Fruit fly (Drosophila melanogaster) whole organism, embryonic: ENCODE results near the gene CG14883.
A peak's percentile ranks its signal among the peaks of the same experiment; 100 is the strongest.

ENCODE experiments used
- Atf6 ChIP-seq: fragments of 200-800 bp; sonication (Bioruptor generic); IDR thresholded peaks from 2 replicates; pipeline ENCODE4 v1.3.6; 2022; ENCODE audit warnings: missing biosample characterization, missing genetic modification characterization
- CG10654 ChIP-seq: fragments of 200-800 bp; sonication (Bioruptor generic); optimal IDR thresholded peaks from 2 replicates; lab custom pipeline; 2016; ENCODE audit warnings: missing biosample characterization, missing genetic modification characterization
- CG10959 ChIP-seq: fragments of 200-800 bp; sonication (Bioruptor generic); IDR thresholded peaks from 2 replicates; pipeline ENCODE4 v1.3.6; 2022; ENCODE audit warnings: missing biosample characterization, missing genetic modification characterization
- CG10979 ChIP-seq: fragments of 200-800 bp; sonication (Bioruptor generic); optimal IDR thresholded peaks from 2 replicates; lab custom pipeline; 2018; ENCODE audit warnings: missing biosample characterization, mild to moderate bottlenecking, missing genetic modification characterization, moderate library complexity
- CG11504 ChIP-seq: fragments of 200-800 bp; sonication (Bioruptor generic); optimal IDR thresholded peaks from 3 replicates; lab custom pipeline; 2019; ENCODE audit warnings: missing biosample characterization, mild to moderate bottlenecking, missing genetic modification characterization, moderate library complexity
- CG1233 ChIP-seq: fragments of 200-800 bp; sonication (Bioruptor generic); optimal IDR thresholded peaks from 4 replicates; lab custom pipeline; 2018; ENCODE audit warnings: missing biosample characterization, mild to moderate bottlenecking, missing genetic modification characterization
- CG12659 ChIP-seq: fragments of 200-800 bp; sonication (Bioruptor generic); optimal IDR thresholded peaks from 3 replicates; lab custom pipeline; 2017; ENCODE audit warnings: mild to moderate bottlenecking, missing biosample characterization, missing genetic modification reagents, missing genetic modification characterization
- CG15073 ChIP-seq: fragments of 200-800 bp; sonication (Bioruptor generic); optimal IDR thresholded peaks from 2 replicates; lab custom pipeline; 2016; ENCODE audit warnings: missing biosample characterization, missing genetic modification characterization
- CG15601 ChIP-seq: fragments of 200-800 bp; sonication (Bioruptor generic); optimal IDR thresholded peaks from 3 replicates; lab custom pipeline; 2019; ENCODE audit warnings: missing biosample characterization, mild to moderate bottlenecking, missing genetic modification characterization, moderate library complexity
- CG15696 ChIP-seq: fragments of 200-800 bp; sonication (Bioruptor generic); optimal IDR thresholded peaks from 2 replicates; lab custom pipeline; 2019; ENCODE audit warnings: missing biosample characterization, mild to moderate bottlenecking, missing genetic modification characterization, moderate library complexity
- CG16813 ChIP-seq: fragments of 200-800 bp; sonication (Bioruptor generic); IDR thresholded peaks from 3 replicates; pipeline ENCODE4 v1.3.6; 2022; ENCODE audit warnings: missing biosample characterization, missing genetic modification characterization; ENCODE audit not compliant: partially characterized antibody
- CG2116 ChIP-seq: fragments of 200-800 bp; sonication (Bioruptor generic); optimal IDR thresholded peaks from 3 replicates; lab custom pipeline; 2018; ENCODE audit warnings: missing biosample characterization, mild to moderate bottlenecking, missing genetic modification characterization
- CG2199 ChIP-seq: fragments of 200-800 bp; sonication (Bioruptor generic); IDR thresholded peaks from 3 replicates; pipeline ENCODE4 v1.3.6; 2022; ENCODE audit warnings: missing biosample characterization, missing genetic modification characterization
- CG30403 ChIP-seq: fragments of 200-800 bp; sonication (Bioruptor generic); optimal IDR thresholded peaks from 3 replicates; lab custom pipeline; 2016; ENCODE audit warnings: missing biosample characterization, missing genetic modification characterization
- CG34224 ChIP-seq: fragments of 200-800 bp; sonication (Bioruptor generic); IDR thresholded peaks from 3 replicates; pipeline ENCODE4 v1.3.6; 2022; ENCODE audit warnings: missing biosample characterization, missing genetic modification characterization; ENCODE audit not compliant: partially characterized antibody
- CG4424 ChIP-seq: fragments of 200-800 bp; sonication (Bioruptor generic); optimal IDR thresholded peaks from 3 replicates; lab custom pipeline; 2016; ENCODE audit warnings: missing biosample characterization, missing genetic modification characterization
- CG5245 ChIP-seq: fragments of 200-800 bp; sonication (Bioruptor generic); optimal IDR thresholded peaks from 3 replicates; lab custom pipeline; 2016; ENCODE audit warnings: missing biosample characterization, missing genetic modification characterization
- CG8290 ChIP-seq, 3 experiments: fragments of 200-800 bp; sonication (Bioruptor generic); optimal IDR thresholded peaks; 2 replicates each; lab custom pipeline; 2016 to 2019; ENCODE audit warnings: missing biosample characterization in 3 of 3, missing genetic modification characterization in 3 of 3, mild to moderate bottlenecking in 2 of 3, moderate library complexity in 1 of 3
- Dll ChIP-seq: fragments of 200-800 bp; sonication (Bioruptor generic); IDR thresholded peaks from 4 replicates; pipeline ENCODE4 v1.3.6; 2022; ENCODE audit warnings: missing biosample characterization, missing genetic modification characterization; ENCODE audit not compliant: partially characterized antibody
- HHEX ChIP-seq: fragments of 200-800 bp; sonication (Bioruptor generic); optimal IDR thresholded peaks from 3 replicates; lab custom pipeline; 2017; ENCODE audit warnings: missing biosample characterization, mild to moderate bottlenecking, missing genetic modification characterization, missing genetic modification reagents
- HLH3B ChIP-seq: fragments of 200-800 bp; sonication (Bioruptor generic); IDR thresholded peaks from 2 replicates; pipeline ENCODE4 v1.3.6; 2022; ENCODE audit warnings: missing biosample characterization, missing genetic modification characterization
- Hsf ChIP-seq: fragments of 200-800 bp; sonication (Bioruptor generic); optimal IDR thresholded peaks from 3 replicates; lab custom pipeline; 2016; ENCODE audit warnings: missing biosample characterization, missing genetic modification characterization
- Lhr ChIP-seq: fragments of 200-800 bp; sonication (Bioruptor generic); optimal IDR thresholded peaks from 3 replicates; lab custom pipeline; 2017; ENCODE audit warnings: mild to moderate bottlenecking, missing biosample characterization, missing genetic modification reagents, missing genetic modification characterization
- NK7.1 ChIP-seq: fragments of 200-800 bp; sonication (Bioruptor generic); optimal IDR thresholded peaks from 3 replicates; lab custom pipeline; 2016; ENCODE audit warnings: missing biosample characterization, missing genetic modification characterization
- Neu2 ChIP-seq: fragments of 200-800 bp; sonication (Bioruptor generic); optimal IDR thresholded peaks from 3 replicates; lab custom pipeline; 2016; ENCODE audit warnings: missing biosample characterization, missing genetic modification characterization, borderline replicate concordance
- Nf-YC ChIP-seq: fragments of 200-800 bp; optimal IDR thresholded peaks from 3 replicates; lab custom pipeline; 2019; ENCODE audit warnings: missing biosample characterization, mild to moderate bottlenecking, missing genetic modification characterization, moderate library complexity
- Opbp ChIP-seq: fragments of 200-800 bp; sonication (Bioruptor generic); IDR thresholded peaks from 3 replicates; pipeline ENCODE4 v1.3.6; 2022; ENCODE audit warnings: missing biosample characterization, missing genetic modification characterization; ENCODE audit not compliant: partially characterized antibody
- Scr ChIP-seq: fragments of 200-800 bp; sonication (Bioruptor generic); IDR thresholded peaks from 2 replicates; pipeline ENCODE4 v1.3.6; 2022; ENCODE audit warnings: missing biosample characterization, missing genetic modification characterization; ENCODE audit not compliant: partially characterized antibody
- Side ChIP-seq: fragments of 200-800 bp; sonication (Bioruptor generic); optimal IDR thresholded peaks from 2 replicates; lab custom pipeline; 2016; ENCODE audit warnings: missing biosample characterization, missing genetic modification characterization
- Sry-δ ChIP-seq: fragments of 200-800 bp; sonication (Bioruptor generic); optimal IDR thresholded peaks from 2 replicates; lab custom pipeline; 2016; ENCODE audit warnings: missing biosample characterization, missing genetic modification characterization
- Stat92E ChIP-seq, 3 experiments: fragments of >200 bp in 2 of 3; fragments of 200-800 bp in 1 of 3; sonication (Bioruptor generic) in 1 of 3; optimal IDR thresholded peaks; 2 replicates each; lab custom pipeline; 2017 to 2019; ENCODE audit warnings: missing biosample characterization in 3 of 3, missing genetic modification characterization in 3 of 3, mild to moderate bottlenecking in 1 of 3, moderate library complexity in 1 of 3
- aop ChIP-seq: fragments of 200-800 bp; sonication (Bioruptor generic); IDR thresholded peaks from 2 replicates; pipeline ENCODE4 v1.3.6; 2022; ENCODE audit warnings: missing biosample characterization, missing genetic modification characterization
- ase ChIP-seq: fragments of 200-800 bp; sonication (Bioruptor generic); IDR thresholded peaks from 3 replicates; pipeline ENCODE4 v1.3.6; 2022; ENCODE audit warnings: missing biosample characterization, missing genetic modification characterization
- ato ChIP-seq: fragments of 200-800 bp; sonication (Bioruptor generic); IDR thresholded peaks from 2 replicates; pipeline ENCODE4 v1.3.6; 2022; ENCODE audit warnings: missing biosample characterization, missing genetic modification characterization; ENCODE audit not compliant: partially characterized antibody
- cg ChIP-seq: fragments of 200-800 bp; sonication (Bioruptor generic); optimal IDR thresholded peaks from 3 replicates; lab custom pipeline; 2019; ENCODE audit warnings: missing biosample characterization, mild to moderate bottlenecking, missing genetic modification characterization, moderate library complexity
- chif ChIP-seq, 2 experiments: fragments of 200-800 bp; sonication (Bioruptor generic); optimal IDR thresholded peaks; 3 replicates each; lab custom pipeline; 2016; ENCODE audit warnings: missing biosample characterization in 2 of 2, missing genetic modification characterization in 2 of 2
- chinmo ChIP-seq: fragments of 200-800 bp; sonication (Bioruptor generic); IDR thresholded peaks from 4 replicates; pipeline ENCODE4 v1.3.6; 2022; ENCODE audit warnings: missing biosample characterization, missing genetic modification characterization; ENCODE audit not compliant: partially characterized antibody
- ci ChIP-seq: fragments of 200-800 bp; sonication (Bioruptor generic); IDR thresholded peaks from 3 replicates; pipeline ENCODE4 v1.3.6; 2022; ENCODE audit warnings: missing biosample characterization, missing genetic modification characterization
- dmrt99B ChIP-seq: fragments of 200-800 bp; sonication (Bioruptor generic); optimal IDR thresholded peaks from 2 replicates; lab custom pipeline; 2018; ENCODE audit warnings: missing biosample characterization, mild to moderate bottlenecking, missing genetic modification characterization, moderate library complexity
- ewg ChIP-seq: fragments of 200-800 bp; sonication (Bioruptor generic); optimal IDR thresholded peaks from 3 replicates; lab custom pipeline; 2017; ENCODE audit warnings: mild to moderate bottlenecking, missing biosample characterization, missing genetic modification reagents, missing genetic modification characterization
- hkb ChIP-seq, 2 experiments: fragments of 200-800 bp in 1 of 2; fragments of >200 bp in 1 of 2; sonication (Bioruptor generic) in 1 of 2; IDR thresholded peaks in 1 of 2; optimal IDR thresholded peaks in 1 of 2; 2 replicates each; pipeline versions ENCODE4 v1.3.6 to Lab custom; 2017 to 2022; ENCODE audit warnings: missing biosample characterization in 1 of 2, missing genetic modification characterization in 1 of 2
- prd ChIP-seq, 3 experiments: fragments of >200 bp in 2 of 3; fragments of 200-800 bp in 1 of 3; sonication (Bioruptor generic) in 1 of 3; optimal IDR thresholded peaks in 2 of 3; IDR thresholded peaks in 1 of 3; 2 replicates in 2 of 3; 3 replicates in 1 of 3; pipeline versions ENCODE4 v1.3.6 to Lab custom; 2017 to 2022; ENCODE audit warnings: missing biosample characterization in 1 of 3, missing genetic modification characterization in 1 of 3
- slbo ChIP-seq: fragments of 200-800 bp; sonication (Bioruptor generic); IDR thresholded peaks from 2 replicates; pipeline ENCODE4 v1.3.6; 2022; ENCODE audit warnings: missing biosample characterization, missing genetic modification characterization
- sob ChIP-seq: fragments of 200-800 bp; sonication (Bioruptor generic); IDR thresholded peaks from 2 replicates; pipeline ENCODE4 v1.3.6; 2022; ENCODE audit warnings: missing biosample characterization, missing genetic modification characterization
- sug ChIP-seq: fragments of 200-800 bp; optimal IDR thresholded peaks from 2 replicates; lab custom pipeline; 2019; ENCODE audit warnings: missing biosample characterization, mild to moderate bottlenecking, missing genetic modification characterization, moderate library complexity
- twi ChIP-seq: fragments of 200-800 bp; optimal IDR thresholded peaks from 2 replicates; lab custom pipeline; 2019; ENCODE audit warnings: missing biosample characterization, mild to moderate bottlenecking, missing genetic modification characterization, moderate library complexity
- wek ChIP-seq: fragments of 200-800 bp; sonication (Bioruptor generic); optimal IDR thresholded peaks from 3 replicates; lab custom pipeline; 2018; ENCODE audit warnings: missing biosample characterization, mild to moderate bottlenecking, missing genetic modification characterization, moderate library complexity

CG14883 gene

dm6 chr3R:16432665-16433065, 23.2 kb upstream of the CG14883 start, which contains the start of gene Fntb (continued):
- peak; percentile 63 for TF ChIP-seq sob (GFP tag; lab: Robert Waterston, UW)
- peak; percentile 70 for TF ChIP-seq slbo (GFP tag; lab: Robert Waterston, UW)
- TF ChIP-seq CG8290 (GFP tag; optimal IDR thresholded peaks at IDR 0.05; lab: Kevin White, UChicago): peak; percentile 52
- no peak for TF ChIP-seq CG8290 (tag; optimal IDR thresholded peaks at IDR 0.05; lab: Kevin White, UChicago)
- TF ChIP-seq wek (GFP tag; lab: Kevin White, UChicago): peak; percentile 94
- peak; percentile 65 for TF ChIP-seq Nf-YC (tag; lab: Kevin White, UChicago)
- peak; percentile 46 for TF ChIP-seq twi
- TF ChIP-seq CG11504 (tag; lab: Kevin White, UChicago): no peak
- TF ChIP-seq Dll (GFP tag; lab: Robert Waterston, UW): 0 out of 4 replicates have a peak, but pooled peaks have one; percentile 27
- peak; percentile 68 for TF ChIP-seq CG4424 (GFP tag; lab: Kevin White, UChicago)
- TF ChIP-seq CG12659 (GFP tag; lab: Kevin White, UChicago): peak; percentile 69
- no peak for TF ChIP-seq Opbp (GFP tag; lab: Robert Waterston, UW)
- TF ChIP-seq CG15601 (tag; lab: Kevin White, UChicago): peak; percentile 58
- TF ChIP-seq CG10654 (GFP tag; lab: Kevin White, UChicago): peak; percentile 67
- TF ChIP-seq CG30403 (GFP tag; lab: Kevin White, UChicago): peak; percentile 80
- TF ChIP-seq chif (GFP tag; optimal IDR thresholded peaks at IDR 0.05; lab: Kevin White, UChicago): peak in 1 of 2 experiments; percentile 36
- TF ChIP-seq Neu2 (GFP tag; lab: Kevin White, UChicago): no peak
- TF ChIP-seq Hsf (GFP tag; lab: Kevin White, UChicago): peak; percentile 66
- TF ChIP-seq CG16813 (GFP tag; lab: Robert Waterston, UW): no peak
- TF ChIP-seq Sry-δ (GFP tag; lab: Kevin White, UChicago): no peak
- peak; percentile 5 for TF ChIP-seq CG5245 (GFP tag; lab: Kevin White, UChicago)
- peak; percentile 71 for TF ChIP-seq sug (tag; lab: Kevin White, UChicago)
- TF ChIP-seq ewg (GFP tag; lab: Kevin White, UChicago): peak; percentile 25
- TF ChIP-seq ato (GFP tag; lab: Robert Waterston, UW): no peak
- no peak for TF ChIP-seq prd (optimal IDR thresholded peaks at IDR 0.05; lab: Kevin White, UChicago)
- peak; percentile 72 for TF ChIP-seq prd (GFP tag; IDR thresholded peaks at IDR 0.05; lab: Robert Waterston, UW)
- peak; percentile 35; the same call in 1 of the 3 replicates for TF ChIP-seq CG34224 (GFP tag; lab: Robert Waterston, UW)
- no peak for TF ChIP-seq CG2199 (GFP tag; lab: Robert Waterston, UW)
- TF ChIP-seq CG10979 (tag; lab: Kevin White, UChicago): peak; percentile 72
- TF ChIP-seq Stat92E (GFP tag; optimal IDR thresholded peaks at IDR 0.05; lab: Kevin White, UChicago): no peak
- TF ChIP-seq CG1233: peak; percentile 70
- peak; percentile 26 for TF ChIP-seq NK7.1 (GFP tag; lab: Kevin White, UChicago)
- TF ChIP-seq Atf6 (GFP tag; lab: Robert Waterston, UW): peak; percentile 45; the same call in 1 of the 2 replicates
- TF ChIP-seq aop (GFP tag; lab: Robert Waterston, UW): no peak
- 0 out of 2 replicates have a peak, but pooled peaks have one; percentile 44 for TF ChIP-seq HLH3B (GFP tag; lab: Robert Waterston, UW)
- peak; percentile 63 for TF ChIP-seq HHEX (GFP tag; lab: Kevin White, UChicago)
- peak; percentile 13 for TF ChIP-seq CG15073 (GFP tag; lab: Kevin White, UChicago)
- no peak for TF ChIP-seq CG10959 (GFP tag; lab: Robert Waterston, UW)
- TF ChIP-seq CG2116 (GFP tag; lab: Kevin White, UChicago): peak; percentile 49
- TF ChIP-seq Scr (GFP tag; lab: Robert Waterston, UW): no peak
- TF ChIP-seq chinmo (GFP tag; lab: Robert Waterston, UW): no peak
- TF ChIP-seq ase (GFP tag; lab: Robert Waterston, UW): peak; percentile 50; the same call in 1 of the 3 replicates
- TF ChIP-seq Lhr (GFP tag; lab: Kevin White, UChicago): peak; percentile 15
- TF ChIP-seq hkb (optimal IDR thresholded peaks at IDR 0.05; lab: Kevin White, UChicago): no peak
- peak; percentile 65 for TF ChIP-seq hkb (GFP tag; IDR thresholded peaks at IDR 0.05; lab: Robert Waterston, UW)
- TF ChIP-seq CG15696 (tag; lab: Kevin White, UChicago): peak; percentile 54
- no peak for TF ChIP-seq Side (GFP tag; lab: Kevin White, UChicago)
- no peak for TF ChIP-seq dmrt99B (tag; lab: Kevin White, UChicago)
- no peak for TF ChIP-seq cg (GFP tag; lab: Kevin White, UChicago)
- TF ChIP-seq ci (GFP tag; lab: Robert Waterston, UW): peak; percentile 65; the same call in 2 of the 3 replicates
